Worm (Caenorhabditis elegans): ENCODE measurements around the gene glt-7.

The glt-7 gene

DNA sequence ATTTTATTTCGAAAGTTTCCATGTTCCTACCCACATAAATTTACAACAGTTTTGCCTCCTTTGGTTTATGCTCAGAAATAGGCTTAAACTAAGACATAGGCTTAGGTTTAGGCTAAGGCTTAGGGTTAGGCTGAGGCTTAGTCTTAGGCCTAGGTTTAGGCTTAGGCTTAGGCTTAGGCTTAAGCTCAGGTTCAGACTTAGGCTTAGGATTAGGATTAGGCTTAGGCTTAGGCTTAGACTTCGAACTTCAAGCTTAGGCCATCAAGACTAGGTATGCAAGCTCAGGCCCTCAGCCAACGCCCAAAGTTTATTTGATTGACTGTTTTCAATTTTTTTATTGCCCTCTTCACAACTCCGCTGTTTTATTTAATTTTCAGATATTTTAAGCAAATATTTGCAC, 13.9 kb downstream of the glt-7 start:
- TF ChIP-seq flh-1 (GFP tag; optimal IDR thresholded peaks at IDR 0.05) (no peak), ceh-39 (tag; optimal IDR thresholded peaks at IDR 0.05) (no peak), mab-5 (tag; optimal IDR thresholded peaks at IDR 0.05) (no peak), M03D4.4 (tag; optimal IDR thresholded peaks at IDR 0.05) (no peak), sem-2 (GFP tag; optimal IDR thresholded peaks at IDR 0.05) (no peak), ceh-43 (GFP tag; optimal IDR thresholded peaks at IDR 0.05) (no peak), blmp-1 (tag; optimal IDR thresholded peaks at IDR 0.05) (no peak), cnd-1 (tag; optimal IDR thresholded peaks at IDR 0.05) (no peak), zip-8 (tag; optimal IDR thresholded peaks at IDR 0.05) (no peak), ces-1 (GFP tag; optimal IDR thresholded peaks at IDR 0.05) (no peak), bed-3 (GFP tag; optimal IDR thresholded peaks at IDR 0.05) (no peak), lin-32 (GFP tag; optimal IDR thresholded peaks at IDR 0.05) (no peak), unc-120 (tag; optimal IDR thresholded peaks at IDR 0.05; ENCODE audit: poor library complexity, severe bottlenecking) (no peak), tbx-8 (GFP tag; optimal IDR thresholded peaks at IDR 0.05) (no peak), unc-39 (tag; optimal IDR thresholded peaks at IDR 0.05) (no peak), nhr-12 (tag; optimal IDR thresholded peaks at IDR 0.05) (no peak), unc-62 (GFP tag; optimal IDR thresholded peaks at IDR 0.05) (no peak), hlh-1 (tag; optimal IDR thresholded peaks at IDR 0.05) (no peak)

- TF ChIP-seq mab-5 (tag; optimal IDR thresholded peaks at IDR 0.05) (no peak), ceh-83 (GFP tag; optimal IDR thresholded peaks at IDR 0.05) (no peak), bed-3 (GFP tag; optimal IDR thresholded peaks at IDR 0.05) (no peak), sem-2 (GFP tag; optimal IDR thresholded peaks at IDR 0.05) (no peak), nhr-76 (tag; optimal IDR thresholded peaks at IDR 0.05) (no peak), mls-2 (tag; optimal IDR thresholded peaks at IDR 0.05) (no peak), drap-1 (GFP tag; optimal IDR thresholded peaks at IDR 0.05) (no peak), hlh-1 (tag; optimal IDR thresholded peaks at IDR 0.05) (no peak), unc-62 (GFP tag; optimal IDR thresholded peaks at IDR 0.05) (no peak), nhr-28 (tag; optimal IDR thresholded peaks at IDR 0.05) (no peak), lin-32 (GFP tag; optimal IDR thresholded peaks at IDR 0.05) (no peak), unc-39 (tag; optimal IDR thresholded peaks at IDR 0.05) (no peak), nhr-12 (tag; optimal IDR thresholded peaks at IDR 0.05) (no peak), ceh-39 (tag; optimal IDR thresholded peaks at IDR 0.05) (no peak), lin-13 (tag; optimal IDR thresholded peaks at IDR 0.05) (no peak), flh-1 (GFP tag; optimal IDR thresholded peaks at IDR 0.05) (no peak), ztf-11 (tag; optimal IDR thresholded peaks at IDR 0.05) (no peak), mep-1 (tag; optimal IDR thresholded peaks at IDR 0.05) (no peak), zip-8 (tag; optimal IDR thresholded peaks at IDR 0.05) (no peak)
These were observed 16.1 kb downstream of the glt-7 start, which contains the start of gene F56A11.4 for ce11 chrIV:548000-548399. F56A11.4 (plus strand) TSS chrIV:548300.

DNA sequence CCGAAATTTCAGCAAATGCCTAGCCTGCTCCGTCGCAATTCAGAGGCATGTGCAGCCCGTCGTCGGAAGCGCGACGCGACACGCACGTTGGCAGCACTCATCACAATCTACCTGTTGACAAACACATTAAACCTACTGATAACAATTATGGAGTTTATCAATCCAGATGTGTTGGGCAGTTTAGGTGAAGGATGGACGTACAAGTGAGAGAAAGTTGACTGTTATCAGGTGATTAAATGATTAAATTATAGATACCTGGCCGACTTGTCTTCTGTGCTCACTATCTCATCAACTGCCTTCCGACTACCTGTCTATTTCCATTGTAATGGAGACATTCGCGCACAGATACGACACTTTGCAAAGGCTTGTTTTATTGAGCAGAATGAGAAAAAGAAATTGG, 20.0 kb downstream of the glt-7 start:
- no peak for TF ChIP-seq mls-2 (tag; optimal IDR thresholded peaks at IDR 0.05)
- no peak for TF ChIP-seq pha-4 (tag; optimal IDR thresholded peaks at IDR 0.05)
- TF ChIP-seq ceh-83 (GFP tag; optimal IDR thresholded peaks at IDR 0.05), result no peak
- TF ChIP-seq drap-1 (GFP tag; optimal IDR thresholded peaks at IDR 0.05), result no peak
- TF ChIP-seq nhr-2 (tag; optimal IDR thresholded peaks at IDR 0.05), result no peak
- no peak for TF ChIP-seq nhr-12 (tag; optimal IDR thresholded peaks at IDR 0.05)
- no peak for TF ChIP-seq flh-1 (GFP tag; optimal IDR thresholded peaks at IDR 0.05)
- no peak for TF ChIP-seq ztf-11 (tag; optimal IDR thresholded peaks at IDR 0.05)

DNA sequence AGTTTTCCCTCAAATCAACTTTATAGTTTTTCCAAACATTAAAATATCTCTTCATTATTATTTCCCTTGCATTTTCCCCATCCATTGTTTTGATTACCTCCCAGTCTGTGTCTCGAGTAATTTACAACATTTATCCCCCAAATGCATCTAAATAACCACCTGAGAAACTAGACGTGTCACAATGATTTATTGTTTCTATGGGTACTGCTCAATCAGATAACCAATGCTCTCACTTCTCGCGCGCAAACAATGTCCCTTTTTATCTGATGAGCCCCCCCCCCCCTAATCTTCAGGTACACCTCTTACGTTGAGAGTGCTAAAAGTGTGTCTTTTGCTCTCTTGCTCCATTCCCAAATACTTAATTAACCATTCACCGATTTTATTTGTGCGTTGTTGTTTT, 22.1 kb downstream of the glt-7 start:
- TF ChIP-seq nhr-76 (tag; optimal IDR thresholded peaks at IDR 0.05), result no peak
- peak; percentile 74 for TF ChIP-seq elt-1 (tag; optimal IDR thresholded peaks at IDR 0.05; ENCODE audit: borderline replicate concordance, insufficient read depth)
- no peak for TF ChIP-seq hlh-1 (tag; optimal IDR thresholded peaks at IDR 0.05)
- no peak for TF ChIP-seq mep-1 (tag; optimal IDR thresholded peaks at IDR 0.05)
- TF ChIP-seq sem-2 (GFP tag; optimal IDR thresholded peaks at IDR 0.05), result no peak
- TF ChIP-seq elt-3 (tag; optimal IDR thresholded peaks at IDR 0.05), result no peak
- no peak for TF ChIP-seq nhr-12 (tag; optimal IDR thresholded peaks at IDR 0.05)
- TF ChIP-seq blmp-1 (tag; optimal IDR thresholded peaks at IDR 0.05), result no peak
- TF ChIP-seq unc-62 (GFP tag; optimal IDR thresholded peaks at IDR 0.05), result peak; percentile 44
- TF ChIP-seq lin-32 (GFP tag; optimal IDR thresholded peaks at IDR 0.05), result no peak
- TF ChIP-seq flh-1 (GFP tag; optimal IDR thresholded peaks at IDR 0.05), result no peak
- TF ChIP-seq zip-8 (tag; optimal IDR thresholded peaks at IDR 0.05), result no peak
- TF ChIP-seq snpc-4 (tag; optimal IDR thresholded peaks at IDR 0.05), result no peak
- TF ChIP-seq bed-3 (GFP tag; optimal IDR thresholded peaks at IDR 0.05), result no peak
- no peak for TF ChIP-seq nhr-237 (tag; optimal IDR thresholded peaks at IDR 0.05)
- no peak for TF ChIP-seq drap-1 (GFP tag; optimal IDR thresholded peaks at IDR 0.05)
- no peak for TF ChIP-seq ceh-43 (GFP tag; optimal IDR thresholded peaks at IDR 0.05)
- TF ChIP-seq unc-39 (tag; optimal IDR thresholded peaks at IDR 0.05), result no peak
- peak; percentile 54 for TF ChIP-seq nhr-2 (tag; optimal IDR thresholded peaks at IDR 0.05)

Measured in whole organism, mixed stage, embryonic.